Fruit fly (Drosophila melanogaster): ENCODE data around the gene Marcal1.

DNA sequence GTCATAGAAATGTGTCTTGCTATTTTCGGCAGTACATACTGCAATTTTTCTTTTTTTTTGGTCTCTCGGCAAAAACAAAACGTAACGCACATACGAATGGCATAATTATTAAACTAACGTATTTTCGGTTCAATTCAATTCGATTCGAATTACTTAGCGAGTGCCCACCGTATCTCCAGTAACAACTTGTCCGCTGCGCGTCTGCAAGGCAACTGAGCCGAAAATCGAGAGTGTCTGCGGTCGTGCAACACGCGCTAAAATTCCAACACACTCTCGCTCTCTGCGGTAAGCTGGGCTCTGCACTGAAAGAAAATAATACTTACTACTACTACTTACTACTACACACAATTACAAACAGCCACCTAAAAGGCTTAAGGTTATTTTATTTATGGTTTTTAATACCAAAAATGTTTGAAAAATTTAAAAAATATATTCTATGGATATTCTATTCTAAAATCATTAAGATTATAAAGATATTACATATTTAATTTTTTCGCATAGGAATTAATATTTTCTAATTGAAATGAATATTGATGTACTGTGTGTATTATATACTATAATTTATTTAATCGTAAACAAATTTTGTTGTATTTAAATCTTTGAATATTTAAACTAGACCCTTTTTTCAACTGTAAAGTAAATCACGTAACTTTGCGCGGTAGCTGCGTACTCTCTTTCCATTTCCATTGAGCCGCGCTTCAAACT lies 48.6 kb upstream of the Marcal1 start, which contains the start of gene snsl:
- TF ChIP-seq CG10348 (GFP tag; IDR thresholded peaks at IDR 0.05), result no peak
- peak; percentile 45 for TF ChIP-seq CG32121 (GFP tag; IDR thresholded peaks at IDR 0.05)
- no peak for TF ChIP-seq gl (tag; optimal IDR thresholded peaks at IDR 0.05)
- peak; percentile 56; the same call in 2 of the 3 replicates for TF ChIP-seq CG4496 (GFP tag; IDR thresholded peaks at IDR 0.05)
- peak; percentile 71; the same call in 2 of the 3 replicates for TF ChIP-seq fd96Ca (GFP tag; IDR thresholded peaks at IDR 0.05)
- TF ChIP-seq EcR (GFP tag; optimal IDR thresholded peaks at IDR 0.05), result no peak
- peak; percentile 77 for TF ChIP-seq CG9948 (tag; optimal IDR thresholded peaks at IDR 0.05)
- peak; percentile 50 for TF ChIP-seq Ets98B (GFP tag; IDR thresholded peaks at IDR 0.05)
- TF ChIP-seq Pif1B (GFP tag; optimal IDR thresholded peaks at IDR 0.05), result peak; percentile 33
- TF ChIP-seq CG13204 (GFP tag; optimal IDR thresholded peaks at IDR 0.05), result peak; percentile 68
